Worm (Caenorhabditis elegans): ENCODE results near the gene ark-1.
A peak's percentile ranks its signal among the peaks of the same experiment; 100 is the strongest.
"Not testable (repeated sequence)": the region's sequence is repeated elsewhere in the genome, so short reads cannot be mapped to it uniquely, and the experiment has no call there.

Gene ark-1

DNA sequence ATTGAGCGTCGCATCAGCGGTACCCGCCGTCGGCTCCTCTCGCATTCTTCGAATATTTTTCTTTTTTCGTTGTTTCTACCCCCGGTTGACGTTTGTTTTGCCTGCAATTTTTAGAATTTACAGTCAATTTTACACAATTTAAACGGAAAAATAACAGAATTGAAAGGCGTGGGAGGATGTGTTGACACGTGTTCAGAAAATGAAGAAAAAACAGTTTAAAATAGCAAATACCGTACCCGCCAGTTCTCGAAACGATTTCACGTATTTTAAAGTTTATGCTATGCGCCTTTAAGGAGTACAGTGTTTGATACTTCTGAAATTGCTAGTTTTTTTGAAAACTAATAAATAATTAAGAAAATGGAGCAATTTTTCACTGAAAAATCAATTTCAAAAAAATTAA lies at the start of gene ark-1:
Gene ark-1, minus strand, starts transcription at position 101 of the 400 bp plus-strand sequence.
- TF ChIP-seq fkh-10 (GFP tag; optimal IDR thresholded peaks at IDR 0.05) (no peak), gei-8 (GFP tag; optimal IDR thresholded peaks at IDR 0.05) (no peak)

- TF ChIP-seq mdt-29 (GFP tag; IDR thresholded peaks at IDR 0.05); ceh-32 (tag; optimal IDR thresholded peaks at IDR 0.05; ENCODE audit: poor library complexity); fkh-10 (GFP tag; optimal IDR thresholded peaks at IDR 0.05): not testable (repeated sequence)
These were observed 46.3 kb upstream of the ark-1 start, which contains the start of gene T23B5.6 for ce11 chrIV:12677137-12677536. Gene T23B5.6, minus strand, starts transcription at chrIV:12677237.

DNA sequence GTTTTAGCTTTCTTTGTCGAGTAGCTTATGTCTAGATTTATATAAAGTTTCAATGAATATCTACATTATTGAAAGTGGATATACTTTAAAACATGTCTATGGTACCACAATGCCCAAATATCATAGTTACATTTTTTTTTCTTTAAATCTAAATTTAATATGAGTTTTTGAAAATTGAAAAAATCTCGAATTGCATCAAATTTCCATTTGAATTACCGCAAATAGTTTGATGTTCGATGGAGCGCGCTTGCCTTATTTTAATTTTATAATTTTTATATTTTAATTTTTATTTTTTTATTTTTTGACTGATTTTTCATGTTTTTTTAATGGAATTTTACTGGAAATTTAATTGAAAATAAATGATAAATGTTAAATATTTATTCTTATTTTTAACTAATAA lies 43.9 kb upstream of the ark-1 start, which contains the start of gene T23B5.4:
Gene T23B5.4, plus strand, starts transcription at position 301 of the 400 bp plus-strand sequence.
- TF ChIP-seq zfp-3 (GFP tag; conservative IDR thresholded peaks at IDR 0.05) = no peak
- no peak for TF ChIP-seq T26A8.4 (GFP tag; IDR thresholded peaks at IDR 0.05)
- TF ChIP-seq nhr-111 (GFP tag; optimal IDR thresholded peaks at IDR 0.05) = no peak
- TF ChIP-seq F37D6.2 (tag; optimal IDR thresholded peaks at IDR 0.05) = no peak
- no peak for TF ChIP-seq nhr-25 (tag; optimal IDR thresholded peaks at IDR 0.05; ENCODE audit: borderline replicate concordance, insufficient read depth)
- TF ChIP-seq jun-1 (tag; optimal IDR thresholded peaks at IDR 0.05) = no peak
- TF ChIP-seq ces-1 (GFP tag; optimal IDR thresholded peaks at IDR 0.05) = no peak
- no peak for TF ChIP-seq ceh-20 (GFP tag; IDR thresholded peaks at IDR 0.05)

- TF ChIP-seq ceh-44 (GFP tag; IDR thresholded peaks at IDR 0.05) (no peak), dpl-1 (GFP tag; optimal IDR thresholded peaks at IDR 0.05) (peak; percentile 28)
These were observed 22.3 kb upstream of the ark-1 start, which contains the start of the genes wdfy-3 and C26H9A.4 for ce11 chrIV:12653094-12653493. Gene wdfy-3, plus strand, starts transcription at chrIV:12653401. Gene C26H9A.4, plus strand, starts transcription at chrIV:12653410.

ce11 chrIV:12651570-12651969 lies 20.7 kb upstream of the ark-1 start:
- TF ChIP-seq hlh-11 (tag; optimal IDR thresholded peaks at IDR 0.05) (no peak), lir-3 (tag; optimal IDR thresholded peaks at IDR 0.05) (no peak), lsy-2 (tag; optimal IDR thresholded peaks at IDR 0.05) (peak in 1 of 2 experiments; percentile 78), dpl-1 (GFP tag; optimal IDR thresholded peaks at IDR 0.05) (peak; percentile 39), hlh-30 (tag; optimal IDR thresholded peaks at IDR 0.05; ENCODE audit: insufficient read depth) (peak; percentile 35), mep-1 (tag; optimal IDR thresholded peaks at IDR 0.05) (peak; percentile 53), mdl-1 (tag; optimal IDR thresholded peaks at IDR 0.05) (peak in 1 of 2 experiments; percentile 58), fkh-10 (GFP tag; optimal IDR thresholded peaks at IDR 0.05) (peak; percentile 97), rbr-2 (tag; optimal IDR thresholded peaks at IDR 0.05) (peak; percentile 63)

- TF ChIP-seq mxl-3 (GFP tag; optimal IDR thresholded peaks at IDR 0.05) (no peak), F49E8.2 (tag; optimal IDR thresholded peaks at IDR 0.05; ENCODE audit: borderline replicate concordance) (no peak), daf-12 (tag; optimal IDR thresholded peaks at IDR 0.05) (no peak), hmg-1.1 (GFP tag; IDR thresholded peaks at IDR 0.05) (no peak), madf-9 (GFP tag; conservative IDR thresholded peaks at IDR 0.05) (no peak), dmd-6 (GFP tag; IDR thresholded peaks at IDR 0.05) (no peak), nhr-77 (tag; optimal IDR thresholded peaks at IDR 0.05) (no peak), hlh-11 (tag; optimal IDR thresholded peaks at IDR 0.05) (no peak)
These were observed 19.8 kb upstream of the ark-1 start for ce11 chrIV:12650597-12650996.
